Fruit fly (Drosophila melanogaster) whole organism, prepupa: ENCODE results near the gene L2HGDH.

ENCODE experiments used
- CG10631 ChIP-seq: fragments of 200-800 bp; sonication (Bioruptor generic); optimal IDR thresholded peaks from 2 replicates; lab custom pipeline; 2016; ENCODE audit warnings: missing biosample characterization, missing genetic modification characterization
- CG10669 ChIP-seq: fragments of 200-800 bp; sonication (Bioruptor generic); optimal IDR thresholded peaks from 3 replicates; lab custom pipeline; 2018; ENCODE audit warnings: missing biosample characterization, mild to moderate bottlenecking, missing genetic modification characterization, moderate library complexity
- CG11762 ChIP-seq: fragments of 200-800 bp; sonication (Bioruptor generic); optimal IDR thresholded peaks from 3 replicates; lab custom pipeline; 2016; ENCODE audit warnings: missing biosample characterization, missing genetic modification characterization; ENCODE audit not compliant: insufficient read depth
- CG11902 ChIP-seq: fragments of 200-800 bp; sonication (Bioruptor generic); optimal IDR thresholded peaks from 3 replicates; lab custom pipeline; 2016; ENCODE audit warnings: missing biosample characterization, missing genetic modification characterization
- CG15336 ChIP-seq: fragments of 200-800 bp; sonication (Bioruptor generic); IDR thresholded peaks from 2 replicates; pipeline ENCODE4 v1.3.6; 2022; ENCODE audit warnings: missing biosample characterization, missing genetic modification characterization
- CG1621 ChIP-seq: fragments of 200-800 bp; sonication (Bioruptor generic); optimal IDR thresholded peaks from 3 replicates; lab custom pipeline; 2018; ENCODE audit warnings: missing biosample characterization, mild to moderate bottlenecking, missing genetic modification characterization
- CG16779 ChIP-seq: fragments of 200-800 bp; sonication (Bioruptor generic); optimal IDR thresholded peaks from 3 replicates; lab custom pipeline; 2017; ENCODE audit warnings: missing biosample characterization, mild to moderate bottlenecking, missing genetic modification characterization
- CG31627 ChIP-seq: fragments of 200-800 bp; sonication (Bioruptor generic); optimal IDR thresholded peaks from 3 replicates; lab custom pipeline; 2016; ENCODE audit warnings: missing biosample characterization, missing genetic modification characterization
- CG32006 ChIP-seq: fragments of 200-800 bp; sonication (Bioruptor generic); optimal IDR thresholded peaks from 3 replicates; lab custom pipeline; 2017; ENCODE audit warnings: missing biosample characterization, mild to moderate bottlenecking, missing genetic modification characterization
- CG3919 ChIP-seq: fragments of 200-800 bp; sonication (Bioruptor generic); optimal IDR thresholded peaks from 3 replicates; lab custom pipeline; 2016; ENCODE audit warnings: missing biosample characterization, missing genetic modification characterization
- CG4318 ChIP-seq: fragments of 200-800 bp; sonication (Bioruptor generic); optimal IDR thresholded peaks from 3 replicates; lab custom pipeline; 2017; ENCODE audit warnings: missing biosample characterization, mild to moderate bottlenecking, missing genetic modification characterization
- CG6163 ChIP-seq: fragments of 200-800 bp; sonication (Bioruptor generic); IDR thresholded peaks from 3 replicates; pipeline ENCODE4 v1.3.6; 2022; ENCODE audit warnings: missing biosample characterization, missing genetic modification characterization
- CG6276 ChIP-seq: fragments of 200-800 bp; sonication (Bioruptor generic); optimal IDR thresholded peaks from 2 replicates; lab custom pipeline; 2017; ENCODE audit warnings: missing biosample characterization, mild to moderate bottlenecking, missing genetic modification characterization
- CG6808 ChIP-seq: fragments of 200-800 bp; sonication (Bioruptor generic); optimal IDR thresholded peaks from 3 replicates; lab custom pipeline; 2017; ENCODE audit warnings: missing biosample characterization, missing genetic modification characterization, mild to moderate bottlenecking, moderate library complexity, missing genetic modification reagents
- CG6854 ChIP-seq: fragments of 200-800 bp; sonication (Bioruptor generic); optimal IDR thresholded peaks from 2 replicates; lab custom pipeline; 2017; ENCODE audit warnings: missing biosample characterization, mild to moderate bottlenecking, missing genetic modification characterization
- CG7368 ChIP-seq: fragments of 200-800 bp; sonication (Bioruptor generic); optimal IDR thresholded peaks from 3 replicates; lab custom pipeline; 2016; ENCODE audit warnings: missing biosample characterization, missing genetic modification characterization
- CG8319 ChIP-seq: fragments of 200-800 bp; sonication (Bioruptor generic); optimal IDR thresholded peaks from 3 replicates; lab custom pipeline; 2016; ENCODE audit warnings: missing biosample characterization, missing genetic modification characterization
- Eip75B ChIP-seq: fragments of 200-800 bp; sonication (Bioruptor generic); optimal IDR thresholded peaks from 3 replicates; lab custom pipeline; 2016; ENCODE audit warnings: missing biosample characterization, missing genetic modification characterization
- Gug ChIP-seq: fragments of 200-800 bp; sonication (Bioruptor generic); IDR thresholded peaks from 2 replicates; pipeline ENCODE4 v1.3.6; 2022; ENCODE audit warnings: missing biosample characterization, missing genetic modification characterization
- Hr38 ChIP-seq: sonication (Bioruptor generic); optimal IDR thresholded peaks from 2 replicates; lab custom pipeline; 2016; ENCODE audit warnings: missing biosample characterization, missing genetic modification characterization
- Hr39 ChIP-seq: fragments of 200-800 bp; sonication (Bioruptor generic); optimal IDR thresholded peaks from 2 replicates; lab custom pipeline; 2016; ENCODE audit warnings: missing biosample characterization, missing genetic modification characterization
- Hr4 ChIP-seq: fragments of 200-800 bp; sonication (Bioruptor generic); optimal IDR thresholded peaks from 3 replicates; lab custom pipeline; 2016; ENCODE audit warnings: missing biosample characterization, missing genetic modification characterization
- Lpt ChIP-seq: fragments of 200-800 bp; sonication (Bioruptor generic); optimal IDR thresholded peaks from 3 replicates; lab custom pipeline; 2016; ENCODE audit warnings: missing biosample characterization, missing genetic modification characterization
- Met ChIP-seq: fragments of 200-800 bp; sonication (Bioruptor generic); optimal IDR thresholded peaks from 3 replicates; lab custom pipeline; 2016; ENCODE audit warnings: missing biosample characterization, missing genetic modification characterization
- Smox ChIP-seq: fragments of 200-800 bp; sonication (Bioruptor generic); optimal IDR thresholded peaks from 3 replicates; lab custom pipeline; 2016; ENCODE audit warnings: missing biosample characterization, missing genetic modification characterization
- Sox102F ChIP-seq: fragments of 200-800 bp; sonication (Bioruptor generic); optimal IDR thresholded peaks from 2 replicates; lab custom pipeline; 2016; ENCODE audit warnings: missing biosample characterization, mild to moderate bottlenecking, missing genetic modification characterization
- Sox15 ChIP-seq: fragments of 200-800 bp; sonication (Bioruptor generic); optimal IDR thresholded peaks from 3 replicates; lab custom pipeline; 2016; ENCODE audit warnings: missing biosample characterization, missing genetic modification characterization
- achi ChIP-seq: fragments of 200-800 bp; sonication (Bioruptor generic); optimal IDR thresholded peaks from 3 replicates; lab custom pipeline; 2016; ENCODE audit warnings: missing biosample characterization, missing genetic modification characterization
- acj6 ChIP-seq: fragments of 200-800 bp; sonication (Bioruptor generic); optimal IDR thresholded peaks from 3 replicates; lab custom pipeline; 2016; ENCODE audit warnings: missing biosample characterization, missing genetic modification characterization
- cyc ChIP-seq: fragments of 200-800 bp; sonication (Bioruptor generic); optimal IDR thresholded peaks from 3 replicates; lab custom pipeline; 2016; ENCODE audit warnings: missing biosample characterization, missing genetic modification characterization
- dac ChIP-seq: fragments of 200-800 bp; sonication (Bioruptor generic); optimal IDR thresholded peaks from 2 replicates; lab custom pipeline; 2017; ENCODE audit warnings: missing biosample characterization, mild to moderate bottlenecking, missing genetic modification characterization
- eg ChIP-seq: fragments of 200-800 bp; sonication (Bioruptor generic); IDR thresholded peaks from 3 replicates; pipeline ENCODE4 v1.3.6; 2022; ENCODE audit warnings: missing biosample characterization, missing genetic modification characterization
- esn ChIP-seq: fragments of 200-800 bp; sonication (Bioruptor generic); optimal IDR thresholded peaks from 2 replicates; lab custom pipeline; 2016; ENCODE audit warnings: missing biosample characterization, mild to moderate bottlenecking, missing genetic modification characterization, moderate library complexity
- fd59A ChIP-seq: fragments of 200-800 bp; sonication (Bioruptor generic); optimal IDR thresholded peaks from 2 replicates; lab custom pipeline; 2017; ENCODE audit warnings: missing biosample characterization, mild to moderate bottlenecking, missing genetic modification characterization, missing genetic modification reagents
- fd85E ChIP-seq: fragments of 200-800 bp; sonication (Bioruptor generic); optimal IDR thresholded peaks from 3 replicates; lab custom pipeline; 2016; ENCODE audit warnings: missing biosample characterization, missing genetic modification characterization
- fkh ChIP-seq: fragments of 200-800 bp; sonication (Bioruptor generic); optimal IDR thresholded peaks from 3 replicates; lab custom pipeline; 2017; ENCODE audit warnings: missing biosample characterization, mild to moderate bottlenecking, missing genetic modification characterization, moderate library complexity
- lz ChIP-seq: fragments of 200-800 bp; sonication (Bioruptor generic); optimal IDR thresholded peaks from 3 replicates; lab custom pipeline; 2016; ENCODE audit warnings: missing biosample characterization, missing genetic modification characterization
- pdm3 ChIP-seq: fragments of 200-800 bp; sonication (Bioruptor generic); optimal IDR thresholded peaks from 3 replicates; lab custom pipeline; 2016; ENCODE audit warnings: missing biosample characterization, missing genetic modification characterization
- salr ChIP-seq, 2 experiments: fragments of 200-800 bp; sonication (Bioruptor generic); optimal IDR thresholded peaks; 3 replicates each; lab custom pipeline; 2016 to 2018; ENCODE audit warnings: missing biosample characterization in 2 of 2, missing genetic modification characterization in 2 of 2, mild to moderate bottlenecking in 1 of 2
- spab ChIP-seq: fragments of 200-800 bp; sonication (Bioruptor generic); optimal IDR thresholded peaks from 2 replicates; lab custom pipeline; 2017; ENCODE audit warnings: missing biosample characterization, mild to moderate bottlenecking, missing genetic modification characterization, missing genetic modification reagents
- ss ChIP-seq, 2 experiments: fragments of 200-800 bp; sonication (Bioruptor generic); optimal IDR thresholded peaks; 2 replicates in 1 of 2; 3 replicates in 1 of 2; lab custom pipeline; 2017 to 2018; ENCODE audit warnings: mild to moderate bottlenecking in 2 of 2, missing biosample characterization in 2 of 2, missing genetic modification characterization in 2 of 2, moderate library complexity in 1 of 2
- svp ChIP-seq: fragments of 200-800 bp; sonication (Bioruptor generic); peaks from one replicate; lab custom pipeline; 2016; ENCODE audit warnings: missing biosample characterization, missing genetic modification characterization
- vri ChIP-seq: fragments of 200-800 bp; sonication (Bioruptor generic); optimal IDR thresholded peaks from 3 replicates; lab custom pipeline; 2016; ENCODE audit warnings: missing biosample characterization, mild to moderate bottlenecking, missing genetic modification characterization

Gene L2HGDH

DNA sequence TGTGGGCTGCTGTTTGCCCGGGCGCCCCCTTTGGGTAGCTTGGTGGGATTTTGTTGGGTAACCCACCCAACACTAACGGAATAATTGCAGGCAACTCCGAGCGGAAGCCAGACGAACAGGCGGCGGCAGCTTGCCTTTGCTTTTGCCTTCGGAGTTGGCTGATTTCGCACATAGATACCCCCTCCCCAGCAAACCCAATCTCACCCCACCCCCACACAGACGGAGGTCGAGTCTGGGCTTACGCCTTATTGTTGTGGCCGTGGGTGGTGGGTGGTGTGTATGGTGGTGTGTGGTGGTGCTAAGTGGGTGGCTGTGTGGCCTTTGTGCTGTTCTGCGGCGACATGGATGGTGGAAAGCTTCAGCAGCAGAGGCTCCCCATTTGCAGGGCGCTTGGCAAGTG lies 41.4 kb upstream of the L2HGDH start:
- no peak for TF ChIP-seq CG6808
- no peak for TF ChIP-seq CG1621
- TF ChIP-seq CG6854 (GFP tag; lab: Kevin White, UChicago) = no peak
- peak; percentile 45 for TF ChIP-seq CG7368 (GFP tag; lab: Kevin White, UChicago)

DNA sequence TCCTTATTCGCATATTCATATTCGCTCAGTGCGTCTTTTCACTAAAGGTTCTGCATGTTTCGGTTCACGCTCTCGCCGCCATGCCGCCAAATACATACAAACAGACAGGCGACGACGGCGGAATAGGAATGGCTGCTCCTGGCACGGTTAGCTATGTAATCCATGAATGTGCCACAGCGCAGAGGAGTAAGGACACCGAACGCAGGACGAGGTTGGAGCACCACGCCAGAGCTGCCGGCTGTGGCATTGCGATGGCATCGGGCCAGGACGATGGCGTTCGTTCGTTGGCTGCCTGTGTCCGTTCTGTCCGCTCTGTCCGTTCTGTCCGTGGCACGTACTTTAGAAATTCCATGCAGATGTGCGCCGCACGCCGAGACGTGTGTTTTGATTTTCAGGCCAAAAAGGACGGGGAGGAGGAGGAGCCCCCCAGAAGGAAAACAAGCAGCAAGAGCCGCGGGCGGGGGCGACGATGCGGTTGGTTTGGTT lies 40.7 kb upstream of the L2HGDH start:
- TF ChIP-seq fd85E (GFP tag; lab: Kevin White, UChicago) (no peak), CG6276 (GFP tag; lab: Kevin White, UChicago) (no peak), Sox15 (GFP tag; lab: Kevin White, UChicago) (no peak), CG6808 (no peak), CG31627 (GFP tag; lab: Kevin White, UChicago) (no peak), CG6163 (GFP tag; lab: Robert Waterston, UW) (no peak), esn (GFP tag; lab: Kevin White, UChicago) (no peak), Gug (GFP tag; lab: Robert Waterston, UW) (no peak), svp (GFP tag; lab: Kevin White, UChicago) (no peak), CG8319 (GFP tag; lab: Kevin White, UChicago) (no peak), Hr4 (GFP tag; lab: Kevin White, UChicago) (no peak), CG7368 (GFP tag; lab: Kevin White, UChicago) (no peak), Hr38 (GFP tag; lab: Kevin White, UChicago) (no peak), Hr39 (GFP tag; lab: Kevin White, UChicago) (no peak), pdm3 (GFP tag; lab: Kevin White, UChicago) (no peak), CG11762 (no peak), CG10669 (GFP tag; lab: Kevin White, UChicago) (no peak), dac (no peak)

DNA sequence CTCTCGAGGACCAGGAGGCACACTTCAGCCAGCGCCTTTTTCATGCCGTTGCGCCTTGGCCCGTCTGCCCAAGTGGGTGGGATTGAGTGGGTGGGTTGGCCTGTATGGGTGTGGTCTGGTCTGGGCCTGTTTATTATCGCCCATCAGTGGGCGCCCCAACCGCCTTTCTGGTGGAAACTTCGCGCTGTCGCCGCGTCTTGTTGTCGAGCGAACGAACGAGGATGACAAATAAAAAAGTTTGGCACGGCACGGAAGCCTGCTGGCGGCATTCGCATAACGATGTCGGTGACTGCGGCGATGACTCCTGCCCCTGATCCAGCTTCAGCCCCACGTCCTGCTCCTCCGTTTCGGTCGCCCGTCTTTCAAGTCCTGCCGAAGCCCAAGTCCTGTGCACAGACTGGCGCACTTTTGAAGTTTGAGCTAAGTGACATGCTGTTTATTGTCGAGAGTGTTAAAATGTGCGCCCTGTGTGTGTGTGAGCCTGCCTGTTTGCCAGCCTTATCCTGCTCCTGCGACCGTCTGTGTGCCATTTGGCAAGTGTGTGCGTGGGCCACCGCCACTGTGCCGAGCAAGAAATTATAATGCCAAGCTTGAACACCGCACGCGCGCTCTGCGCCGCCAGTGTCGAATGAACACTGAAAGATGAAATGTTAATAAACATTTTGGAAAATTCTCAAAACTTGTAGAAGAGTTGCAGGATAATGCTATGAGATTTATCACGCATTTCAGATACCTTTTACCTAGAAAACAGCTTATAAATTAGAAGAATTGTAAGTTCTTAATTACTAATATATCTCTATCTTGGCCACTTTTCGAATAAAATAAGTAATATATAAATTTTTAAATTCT lies 40.0 kb upstream of the L2HGDH start:
- TF ChIP-seq fkh (GFP tag; lab: Kevin White, UChicago) = peak; percentile 23
- TF ChIP-seq CG6163 (GFP tag; lab: Robert Waterston, UW) = no peak
- peak; percentile 59 for TF ChIP-seq CG10669 (GFP tag; lab: Kevin White, UChicago)
- no peak for TF ChIP-seq Hr38 (GFP tag; lab: Kevin White, UChicago)
- peak; percentile 48 for TF ChIP-seq spab
- TF ChIP-seq CG11902 (GFP tag; lab: Kevin White, UChicago) = no peak
- peak; percentile 54 for TF ChIP-seq esn (GFP tag; lab: Kevin White, UChicago)
- TF ChIP-seq acj6 (GFP tag; lab: Kevin White, UChicago) = peak; percentile 49
- TF ChIP-seq ss (GFP tag; optimal IDR thresholded peaks at IDR 0.05; lab: Kevin White, UChicago) = peak; percentile 55 to 66
- peak; percentile 38 for TF ChIP-seq achi (GFP tag; lab: Kevin White, UChicago)
- no peak for TF ChIP-seq fd85E (GFP tag; lab: Kevin White, UChicago)
- no peak for TF ChIP-seq CG31627 (GFP tag; lab: Kevin White, UChicago)
- no peak for TF ChIP-seq Lpt (GFP tag; lab: Kevin White, UChicago)
- TF ChIP-seq CG16779 (tag; lab: Kevin White, UChicago) = peak; percentile 10
- TF ChIP-seq svp (GFP tag; lab: Kevin White, UChicago) = peak; percentile 73
- TF ChIP-seq CG1621 = no peak
- no peak for TF ChIP-seq eg (GFP tag; lab: Robert Waterston, UW)
- peak; percentile 14 for TF ChIP-seq Eip75B (GFP tag; lab: Kevin White, UChicago)
- TF ChIP-seq CG15336 (GFP tag; lab: Robert Waterston, UW) = peak; percentile 47
- TF ChIP-seq CG8319 (GFP tag; lab: Kevin White, UChicago) = no peak
- TF ChIP-seq cyc (GFP tag; lab: Kevin White, UChicago) = peak; percentile 11
- TF ChIP-seq vri (GFP tag; lab: Kevin White, UChicago) = no peak
- peak; percentile 70 for TF ChIP-seq CG6808
- TF ChIP-seq pdm3 (GFP tag; lab: Kevin White, UChicago) = peak; percentile 19
- TF ChIP-seq Sox15 (GFP tag; lab: Kevin White, UChicago) = no peak
- TF ChIP-seq Hr39 (GFP tag; lab: Kevin White, UChicago) = no peak
- TF ChIP-seq CG6854 (GFP tag; lab: Kevin White, UChicago) = no peak
- TF ChIP-seq CG32006 (GFP tag; lab: Kevin White, UChicago) = peak; percentile 58
- no peak for TF ChIP-seq CG7368 (GFP tag; lab: Kevin White, UChicago)
- TF ChIP-seq Smox (GFP tag; lab: Kevin White, UChicago) = peak; percentile 28
- TF ChIP-seq Sox102F = peak; percentile 27
- peak; percentile 30 for TF ChIP-seq CG3919 (GFP tag; lab: Kevin White, UChicago)
- peak in 1 of 2 experiments; percentile 35 for TF ChIP-seq salr (GFP tag; optimal IDR thresholded peaks at IDR 0.05; lab: Kevin White, UChicago)
- TF ChIP-seq CG10631 (GFP tag; lab: Kevin White, UChicago) = peak; percentile 41
- peak; percentile 22 for TF ChIP-seq lz (GFP tag; lab: Kevin White, UChicago)
- no peak for TF ChIP-seq dac
- peak; percentile 11 for TF ChIP-seq Met (GFP tag; lab: Kevin White, UChicago)
- TF ChIP-seq fd59A (GFP tag; lab: Kevin White, UChicago) = peak; percentile 23
- peak; percentile 15 for TF ChIP-seq CG4318 (GFP tag; lab: Kevin White, UChicago)
